Fruit fly (Drosophila melanogaster) whole organism, embryonic: ENCODE data around the gene trk.

Experiments used
- Adf1 ChIP-seq: fragments of 200-800 bp; sonication (Bioruptor generic); IDR thresholded peaks from 2 replicates; pipeline ENCODE4 v1.3.6; 2022; ENCODE audit warnings: missing biosample characterization, missing genetic modification characterization
- CG10209 ChIP-seq: fragments of 200-800 bp; sonication (Bioruptor generic); optimal IDR thresholded peaks from 3 replicates; lab custom pipeline; 2017; ENCODE audit warnings: missing biosample characterization, mild to moderate bottlenecking, missing genetic modification characterization, missing genetic modification reagents
- CG10366 ChIP-seq: fragments of 200-800 bp; sonication (Bioruptor generic); IDR thresholded peaks from 2 replicates; pipeline ENCODE4 v1.3.6; 2022; ENCODE audit warnings: missing biosample characterization, missing genetic modification characterization
- CG10462 ChIP-seq: fragments of 200-800 bp; sonication (Bioruptor generic); optimal IDR thresholded peaks from 2 replicates; lab custom pipeline; 2016; ENCODE audit warnings: missing biosample characterization, missing genetic modification characterization
- CG10654 ChIP-seq: fragments of 200-800 bp; sonication (Bioruptor generic); optimal IDR thresholded peaks from 2 replicates; lab custom pipeline; 2016; ENCODE audit warnings: missing biosample characterization, missing genetic modification characterization
- CG10959 ChIP-seq: fragments of 200-800 bp; sonication (Bioruptor generic); IDR thresholded peaks from 2 replicates; pipeline ENCODE4 v1.3.6; 2022; ENCODE audit warnings: missing biosample characterization, missing genetic modification characterization
- CG10979 ChIP-seq: fragments of 200-800 bp; sonication (Bioruptor generic); optimal IDR thresholded peaks from 2 replicates; lab custom pipeline; 2018; ENCODE audit warnings: missing biosample characterization, mild to moderate bottlenecking, missing genetic modification characterization, moderate library complexity
- CG11247 ChIP-seq: fragments of 200-800 bp; sonication (Bioruptor generic); IDR thresholded peaks from 2 replicates; pipeline ENCODE4 v1.3.6; 2022; ENCODE audit warnings: missing biosample characterization, missing genetic modification characterization
- CG12744 ChIP-seq: fragments of 200-800 bp; sonication (Bioruptor generic); optimal IDR thresholded peaks from 2 replicates; lab custom pipeline; 2016; ENCODE audit warnings: missing biosample characterization, missing genetic modification characterization
- CG14441 ChIP-seq: fragments of 200-800 bp; sonication (Bioruptor generic); IDR thresholded peaks from 2 replicates; pipeline ENCODE4 v1.3.6; 2022; ENCODE audit warnings: missing biosample characterization, missing genetic modification characterization
- CG14710 ChIP-seq: fragments of 200-800 bp; sonication (Bioruptor generic); optimal IDR thresholded peaks from 3 replicates; lab custom pipeline; 2019; ENCODE audit warnings: missing biosample characterization, mild to moderate bottlenecking, missing genetic modification characterization, moderate library complexity
- CG15514 ChIP-seq: fragments of 200-800 bp; sonication (Bioruptor generic); optimal IDR thresholded peaks from 3 replicates; lab custom pipeline; 2017; ENCODE audit warnings: missing biosample characterization, missing genetic modification characterization, mild to moderate bottlenecking, moderate library complexity, missing genetic modification reagents
- CG17568 ChIP-seq: fragments of 200-800 bp; sonication (Bioruptor generic); optimal IDR thresholded peaks from 2 replicates; lab custom pipeline; 2018; ENCODE audit warnings: missing biosample characterization, mild to moderate bottlenecking, missing genetic modification characterization, moderate library complexity
- CG18011 ChIP-seq: fragments of 200-800 bp; sonication (Bioruptor generic); optimal IDR thresholded peaks from 2 replicates; lab custom pipeline; 2017; ENCODE audit warnings: missing biosample characterization, missing genetic modification characterization, mild to moderate bottlenecking, moderate library complexity, missing genotype
- CG1832 ChIP-seq: fragments of 200-800 bp; sonication (Bioruptor generic); optimal IDR thresholded peaks from 2 replicates; lab custom pipeline; 2017; ENCODE audit warnings: missing biosample characterization, mild to moderate bottlenecking, missing genetic modification characterization, inconsistent platforms
- CG18764 ChIP-seq: fragments of 200-800 bp; sonication (Bioruptor generic); optimal IDR thresholded peaks from 3 replicates; lab custom pipeline; 2016; ENCODE audit warnings: missing biosample characterization, missing genetic modification characterization
- CG2712 ChIP-seq: fragments of 200-800 bp; optimal IDR thresholded peaks from 3 replicates; lab custom pipeline; 2019; ENCODE audit warnings: missing biosample characterization, mild to moderate bottlenecking, missing genetic modification characterization, moderate library complexity
- CG2889 ChIP-seq: fragments of 200-800 bp; sonication (Bioruptor generic); IDR thresholded peaks from 3 replicates; pipeline ENCODE4 v1.3.6; 2022; ENCODE audit warnings: missing biosample characterization, missing genetic modification characterization
- CG31224 ChIP-seq: fragments of 200-800 bp; sonication (Bioruptor generic); IDR thresholded peaks from 2 replicates; pipeline ENCODE4 v1.3.6; 2022; ENCODE audit warnings: missing biosample characterization, missing genetic modification characterization
- CG4360 ChIP-seq: fragments of 200-800 bp; sonication (Bioruptor generic); IDR thresholded peaks from 2 replicates; pipeline ENCODE4 v1.3.6; 2022; ENCODE audit warnings: missing biosample characterization, missing genetic modification characterization
- CG5245 ChIP-seq: fragments of 200-800 bp; sonication (Bioruptor generic); optimal IDR thresholded peaks from 3 replicates; lab custom pipeline; 2016; ENCODE audit warnings: missing biosample characterization, missing genetic modification characterization
- CG9609 ChIP-seq: fragments of 200-800 bp; sonication (Bioruptor generic); optimal IDR thresholded peaks from 3 replicates; lab custom pipeline; 2016; ENCODE audit warnings: missing biosample characterization, missing genetic modification characterization
- CrebB ChIP-seq: fragments of 200-800 bp; sonication (Bioruptor generic); optimal IDR thresholded peaks from 3 replicates; lab custom pipeline; 2018; ENCODE audit warnings: missing biosample characterization, mild to moderate bottlenecking, missing genetic modification characterization
- D ChIP-seq, 2 experiments: fragments of 200-800 bp in 1 of 2; fragments of >200 bp in 1 of 2; sonication (Bioruptor generic) in 1 of 2; optimal IDR thresholded peaks; 2 replicates in 1 of 2; 3 replicates in 1 of 2; lab custom pipeline; 2017; ENCODE audit warnings: mild to moderate bottlenecking in 1 of 2, missing biosample characterization in 1 of 2, missing genetic modification characterization in 1 of 2, missing genetic modification reagents in 1 of 2
- Dip3 ChIP-seq: fragments of 200-800 bp; sonication (Bioruptor generic); optimal IDR thresholded peaks from 3 replicates; lab custom pipeline; 2016; ENCODE audit warnings: missing biosample characterization, missing genetic modification characterization
- Dll ChIP-seq: fragments of 200-800 bp; sonication (Bioruptor generic); IDR thresholded peaks from 4 replicates; pipeline ENCODE4 v1.3.6; 2022; ENCODE audit warnings: missing biosample characterization, missing genetic modification characterization; ENCODE audit not compliant: partially characterized antibody
- Hand ChIP-seq: fragments of 200-800 bp; sonication (Bioruptor generic); optimal IDR thresholded peaks from 2 replicates; lab custom pipeline; 2017; ENCODE audit warnings: mild to moderate bottlenecking, missing biosample characterization, missing genetic modification reagents, missing genetic modification characterization
- HmgZ ChIP-seq: fragments of 200-800 bp; sonication (Bioruptor generic); optimal IDR thresholded peaks from 2 replicates; lab custom pipeline; 2018; ENCODE audit warnings: missing biosample characterization, mild to moderate bottlenecking, missing genetic modification characterization
- Mrtf ChIP-seq: fragments of 200-800 bp; sonication (Bioruptor generic); IDR thresholded peaks from 3 replicates; pipeline ENCODE4 v1.3.6; 2022; ENCODE audit warnings: missing biosample characterization, missing genetic modification characterization
- Pdp1 ChIP-seq, 2 experiments: fragments of 200-800 bp; sonication (Bioruptor generic); optimal IDR thresholded peaks; 3 replicates each; lab custom pipeline; 2016; ENCODE audit warnings: missing biosample characterization in 2 of 2, missing genetic modification characterization in 2 of 2, mild to moderate bottlenecking in 1 of 2, moderate library complexity in 1 of 2
- Rx ChIP-seq: fragments of 200-800 bp; sonication (Bioruptor generic); IDR thresholded peaks from 2 replicates; pipeline ENCODE4 v1.3.6; 2022; ENCODE audit warnings: missing biosample characterization, missing genetic modification characterization
- ac ChIP-seq: fragments of 200-800 bp; sonication (Bioruptor generic); optimal IDR thresholded peaks from 3 replicates; lab custom pipeline; 2017; ENCODE audit warnings: missing biosample characterization, mild to moderate bottlenecking, missing genetic modification characterization
- bowl ChIP-seq: fragments of 200-800 bp; sonication (Bioruptor generic); IDR thresholded peaks from 2 replicates; pipeline ENCODE4 v1.3.6; 2022; ENCODE audit warnings: missing biosample characterization, missing genetic modification characterization
- caup ChIP-seq: fragments of 200-800 bp; sonication (Bioruptor generic); optimal IDR thresholded peaks from 3 replicates; lab custom pipeline; 2017; ENCODE audit warnings: missing biosample characterization, mild to moderate bottlenecking, missing genetic modification characterization, moderate library complexity; ENCODE audit not compliant: severe bottlenecking
- da ChIP-seq: fragments of 200-800 bp; sonication (Bioruptor generic); optimal IDR thresholded peaks from 2 replicates; lab custom pipeline; 2016; ENCODE audit warnings: missing biosample characterization, missing genetic modification characterization
- dmrt99B ChIP-seq: fragments of 200-800 bp; sonication (Bioruptor generic); optimal IDR thresholded peaks from 2 replicates; lab custom pipeline; 2018; ENCODE audit warnings: missing biosample characterization, mild to moderate bottlenecking, missing genetic modification characterization, moderate library complexity
- fd3F ChIP-seq: fragments of 200-800 bp; sonication (Bioruptor generic); optimal IDR thresholded peaks from 2 replicates; lab custom pipeline; 2018; ENCODE audit warnings: missing biosample characterization, mild to moderate bottlenecking, missing genetic modification characterization, moderate library complexity
- gfzf ChIP-seq: fragments of 200-800 bp; sonication (Bioruptor generic); optimal IDR thresholded peaks from 2 replicates; lab custom pipeline; 2016; ENCODE audit warnings: missing biosample characterization, mild to moderate bottlenecking, missing genetic modification characterization, moderate library complexity
- hth ChIP-seq: fragments of >200 bp; optimal IDR thresholded peaks from 2 replicates; lab custom pipeline; 2017; ENCODE audit warnings: inconsistent platforms
- inv ChIP-seq: fragments of 200-800 bp; sonication (Bioruptor generic); IDR thresholded peaks from 2 replicates; pipeline ENCODE4 v1.3.6; 2022; ENCODE audit warnings: missing biosample characterization, missing genetic modification characterization; ENCODE audit not compliant: partially characterized antibody
- onecut ChIP-seq: fragments of 200-800 bp; sonication (Bioruptor generic); IDR thresholded peaks from 2 replicates; pipeline ENCODE4 v1.3.6; 2022; ENCODE audit warnings: missing biosample characterization, missing genetic modification characterization
- pho ChIP-seq: fragments of 200-800 bp; sonication (Bioruptor generic); optimal IDR thresholded peaks from 2 replicates; lab custom pipeline; 2016; ENCODE audit warnings: missing biosample characterization, missing genetic modification characterization
- row ChIP-seq: fragments of 200-800 bp; sonication (Bioruptor generic); IDR thresholded peaks from 3 replicates; pipeline ENCODE4 v1.3.6; 2022; ENCODE audit warnings: missing biosample characterization, missing genetic modification characterization
- sd ChIP-seq: fragments of 200-800 bp; sonication (Bioruptor generic); optimal IDR thresholded peaks from 3 replicates; lab custom pipeline; 2018; ENCODE audit warnings: missing biosample characterization, mild to moderate bottlenecking, missing genetic modification characterization, moderate library complexity
- sima ChIP-seq: fragments of 200-800 bp; sonication (Bioruptor generic); optimal IDR thresholded peaks from 2 replicates; lab custom pipeline; 2016; ENCODE audit warnings: missing biosample characterization, missing genetic modification characterization
- stwl ChIP-seq: fragments of 200-800 bp; sonication (Bioruptor generic); optimal IDR thresholded peaks from 3 replicates; lab custom pipeline; 2018; ENCODE audit warnings: missing biosample characterization, mild to moderate bottlenecking, missing genetic modification characterization, moderate library complexity
- tin ChIP-seq: fragments of 200-800 bp; sonication (Bioruptor generic); optimal IDR thresholded peaks from 3 replicates; lab custom pipeline; 2016; ENCODE audit warnings: missing biosample characterization, missing genetic modification characterization
- trem ChIP-seq: fragments of 200-800 bp; optimal IDR thresholded peaks from 3 replicates; lab custom pipeline; 2019; ENCODE audit warnings: missing biosample characterization, mild to moderate bottlenecking, missing genetic modification characterization, moderate library complexity
- unc-4 ChIP-seq: fragments of 200-800 bp; sonication (Bioruptor generic); IDR thresholded peaks from 2 replicates; pipeline ENCODE4 v1.3.6; 2022; ENCODE audit warnings: missing biosample characterization, missing genetic modification characterization; ENCODE audit not compliant: partially characterized antibody
- wdn ChIP-seq: fragments of 200-800 bp; sonication (Bioruptor generic); IDR thresholded peaks from 2 replicates; pipeline ENCODE4 v1.3.6; 2022; ENCODE audit warnings: missing biosample characterization, missing genetic modification characterization

The trk gene

dm6 chr2L:10276436-10276835 lies 4.3 kb upstream of the trk start (continued):
- TF ChIP-seq tin (GFP tag; lab: Kevin White, UChicago) (no peak), Hand (GFP tag; lab: Kevin White, UChicago) (no peak), Adf1 (GFP tag; lab: Robert Waterston, UW) (no peak), CG2712 (tag; lab: Kevin White, UChicago) (peak; percentile 78), fd3F (GFP tag; lab: Kevin White, UChicago) (no peak), CG18764 (GFP tag; lab: Kevin White, UChicago) (peak; percentile 5), CG10654 (no peak), Mrtf (GFP tag; lab: Robert Waterston, UW) (no peak), CG10209 (GFP tag; lab: Kevin White, UChicago) (no peak), wdn (GFP tag; lab: Robert Waterston, UW) (no peak), trem (tag; lab: Kevin White, UChicago) (peak; percentile 50), Dll (GFP tag; lab: Robert Waterston, UW) (no peak), CG4360 (GFP tag; lab: Robert Waterston, UW) (no peak), hth (lab: Kevin White, UChicago) (no peak), sima (GFP tag; lab: Kevin White, UChicago) (no peak), CG10979 (tag; lab: Kevin White, UChicago) (peak; percentile 66), CG31224 (GFP tag; lab: Robert Waterston, UW) (no peak), CG5245 (GFP tag; lab: Kevin White, UChicago) (no peak), caup (no peak), CG10462 (GFP tag; lab: Kevin White, UChicago) (no peak), da (GFP tag; lab: Kevin White, UChicago) (no peak)

dm6 chr2L:10269854-10270253 lies 2.3 kb downstream of the trk start, which contains the start of gene Mulk:
TSS of gene Mulk (plus strand) at chr2L:10270051.
- no peak for TF ChIP-seq CG2889
- no peak for TF ChIP-seq bowl (GFP tag; lab: Robert Waterston, UW)
- no peak for TF ChIP-seq ac (GFP tag; lab: Kevin White, UChicago)
- TF ChIP-seq dmrt99B (tag; lab: Kevin White, UChicago): no peak
- no peak for TF ChIP-seq CG10959 (GFP tag; lab: Robert Waterston, UW)
- TF ChIP-seq CG4360 (GFP tag; lab: Robert Waterston, UW): no peak
- TF ChIP-seq CG14710: no peak
- TF ChIP-seq CG14441 (GFP tag; lab: Robert Waterston, UW): no peak
- no peak for TF ChIP-seq CG12744 (GFP tag; lab: Kevin White, UChicago)
- TF ChIP-seq unc-4 (GFP tag; lab: Robert Waterston, UW): no peak
- TF ChIP-seq Rx (GFP tag; lab: Robert Waterston, UW): no peak
- no peak for TF ChIP-seq CG10366 (GFP tag; lab: Robert Waterston, UW)
- no peak for TF ChIP-seq CG15514 (GFP tag; lab: Kevin White, UChicago)
- no peak for TF ChIP-seq inv (GFP tag; lab: Robert Waterston, UW)
- no peak for TF ChIP-seq CG1832 (GFP tag; lab: Kevin White, UChicago)
- TF ChIP-seq gfzf (GFP tag; lab: Kevin White, UChicago): peak; percentile 9
- TF ChIP-seq Pdp1 (GFP tag; optimal IDR thresholded peaks at IDR 0.05; lab: Kevin White, UChicago): peak in 1 of 2 experiments; percentile 81
- TF ChIP-seq CG9609 (GFP tag; lab: Kevin White, UChicago): no peak
- no peak for TF ChIP-seq Dip3 (GFP tag; lab: Kevin White, UChicago)
- peak; percentile 36 for TF ChIP-seq stwl (tag; lab: Kevin White, UChicago)
- TF ChIP-seq CG17568: no peak
- TF ChIP-seq HmgZ (tag; lab: Kevin White, UChicago): peak; percentile 10
- peak; percentile 14; the same call in 1 of the 3 replicates for TF ChIP-seq row (GFP tag; lab: Robert Waterston, UW)
- TF ChIP-seq onecut (GFP tag; lab: Robert Waterston, UW): no peak
- no peak for TF ChIP-seq pho (GFP tag; lab: Kevin White, UChicago)
- no peak for TF ChIP-seq CG18011
- no peak for TF ChIP-seq CG11247 (GFP tag; lab: Robert Waterston, UW)
- no peak for TF ChIP-seq D (optimal IDR thresholded peaks at IDR 0.05; lab: Kevin White, UChicago)
- no peak for TF ChIP-seq D (GFP tag; optimal IDR thresholded peaks at IDR 0.05; lab: Kevin White, UChicago)
- TF ChIP-seq CrebB (tag; lab: Kevin White, UChicago): no peak
- TF ChIP-seq sd (tag; lab: Kevin White, UChicago): no peak
